Fruit fly (Drosophila melanogaster) whole organism, embryonic: ENCODE measurements around the gene CG43168.

Source experiments
- Abd-B ChIP-seq: fragments of 200-800 bp; sonication (Bioruptor generic); optimal IDR thresholded peaks from 2 replicates; lab custom pipeline; 2018; ENCODE audit warnings: missing biosample characterization, mild to moderate bottlenecking, missing genetic modification characterization, moderate library complexity
- Ada2b ChIP-seq: fragments of 200-800 bp; sonication (Bioruptor generic); IDR thresholded peaks from 2 replicates; pipeline ENCODE4 v1.3.6; 2022; ENCODE audit warnings: missing biosample characterization, missing genetic modification characterization
- CG10209 ChIP-seq: fragments of 200-800 bp; sonication (Bioruptor generic); optimal IDR thresholded peaks from 3 replicates; lab custom pipeline; 2017; ENCODE audit warnings: missing biosample characterization, mild to moderate bottlenecking, missing genetic modification characterization, missing genetic modification reagents
- CG10366 ChIP-seq: fragments of 200-800 bp; sonication (Bioruptor generic); IDR thresholded peaks from 2 replicates; pipeline ENCODE4 v1.3.6; 2022; ENCODE audit warnings: missing biosample characterization, missing genetic modification characterization
- CG11695 ChIP-seq: fragments of 200-800 bp; sonication (Bioruptor generic); IDR thresholded peaks from 3 replicates; pipeline ENCODE4 v1.3.6; 2022; ENCODE audit warnings: missing biosample characterization, missing genetic modification characterization
- CG11696 ChIP-seq: fragments of 200-800 bp; sonication (Bioruptor generic); IDR thresholded peaks from 2 replicates; pipeline ENCODE4 v1.3.6; 2022; ENCODE audit warnings: missing biosample characterization, missing genetic modification characterization
- CG12155 ChIP-seq: fragments of 200-800 bp; sonication (Bioruptor generic); optimal IDR thresholded peaks from 3 replicates; lab custom pipeline; 2016; ENCODE audit warnings: missing biosample characterization, missing genetic modification characterization
- CG14050 ChIP-seq: fragments of 200-800 bp; sonication (Bioruptor generic); IDR thresholded peaks from 3 replicates; pipeline ENCODE4 v1.3.6; 2022; ENCODE audit warnings: missing biosample characterization, missing genetic modification characterization
- CG14441 ChIP-seq: fragments of 200-800 bp; sonication (Bioruptor generic); IDR thresholded peaks from 2 replicates; pipeline ENCODE4 v1.3.6; 2022; ENCODE audit warnings: missing biosample characterization, missing genetic modification characterization
- CG17802 ChIP-seq: fragments of 200-800 bp; sonication (Bioruptor generic); optimal IDR thresholded peaks from 2 replicates; lab custom pipeline; 2018; ENCODE audit warnings: missing biosample characterization, mild to moderate bottlenecking, missing genetic modification characterization, moderate library complexity
- CG18011 ChIP-seq: fragments of 200-800 bp; sonication (Bioruptor generic); optimal IDR thresholded peaks from 2 replicates; lab custom pipeline; 2017; ENCODE audit warnings: missing biosample characterization, missing genetic modification characterization, mild to moderate bottlenecking, moderate library complexity, missing genotype
- CG1832 ChIP-seq: fragments of 200-800 bp; sonication (Bioruptor generic); optimal IDR thresholded peaks from 2 replicates; lab custom pipeline; 2017; ENCODE audit warnings: missing biosample characterization, mild to moderate bottlenecking, missing genetic modification characterization, inconsistent platforms
- CG2116 ChIP-seq: fragments of 200-800 bp; sonication (Bioruptor generic); optimal IDR thresholded peaks from 3 replicates; lab custom pipeline; 2018; ENCODE audit warnings: missing biosample characterization, mild to moderate bottlenecking, missing genetic modification characterization
- CG3163 ChIP-seq: fragments of 200-800 bp; sonication (Bioruptor generic); optimal IDR thresholded peaks from 3 replicates; lab custom pipeline; 2016; ENCODE audit warnings: missing biosample characterization, missing genetic modification characterization
- CG32532 ChIP-seq: fragments of 200-800 bp; sonication (Bioruptor generic); IDR thresholded peaks from 2 replicates; pipeline ENCODE4 v1.3.6; 2022; ENCODE audit warnings: missing biosample characterization, missing genetic modification characterization
- CG33213 ChIP-seq: fragments of 200-800 bp; sonication (Bioruptor generic); optimal IDR thresholded peaks from 3 replicates; lab custom pipeline; 2016; ENCODE audit warnings: missing biosample characterization, missing genetic modification characterization
- CG33557 ChIP-seq: fragments of 200-800 bp; sonication (Bioruptor generic); optimal IDR thresholded peaks from 2 replicates; lab custom pipeline; 2019; ENCODE audit warnings: missing biosample characterization, mild to moderate bottlenecking, missing genetic modification characterization, moderate library complexity
- CG4282 ChIP-seq: fragments of 200-800 bp; sonication (Bioruptor generic); optimal IDR thresholded peaks from 2 replicates; lab custom pipeline; 2016; ENCODE audit warnings: missing biosample characterization, missing genetic modification characterization
- CG6683 ChIP-seq: fragments of 200-800 bp; sonication (Bioruptor generic); optimal IDR thresholded peaks from 2 replicates; lab custom pipeline; 2017; ENCODE audit warnings: missing biosample characterization, mild to moderate bottlenecking, missing genetic modification characterization, missing genetic modification reagents
- CG7357 ChIP-seq: fragments of 200-800 bp; sonication (Bioruptor generic); IDR thresholded peaks from 3 replicates; pipeline ENCODE4 v1.3.6; 2022; ENCODE audit warnings: missing biosample characterization, missing genetic modification characterization
- Dfd ChIP-seq, 2 experiments: fragments of >200 bp; optimal IDR thresholded peaks; 2 replicates each; lab custom pipeline; 2017; ENCODE audit warnings: missing biosample characterization in 2 of 2, missing genetic modification characterization in 2 of 2
- Dp ChIP-seq: fragments of 200-800 bp; sonication (Bioruptor generic); optimal IDR thresholded peaks from 2 replicates; lab custom pipeline; 2018; ENCODE audit warnings: missing biosample characterization, mild to moderate bottlenecking, missing genetic modification characterization, moderate library complexity
- Eip74EF ChIP-seq, 2 experiments: fragments of 200-800 bp in 1 of 2; fragments of >200 bp in 1 of 2; sonication (Bioruptor generic) in 1 of 2; optimal IDR thresholded peaks; 2 replicates each; lab custom pipeline; 2017 to 2019; ENCODE audit warnings: missing biosample characterization in 2 of 2, missing genetic modification characterization in 2 of 2, mild to moderate bottlenecking in 1 of 2, moderate library complexity in 1 of 2
- Fer2 ChIP-seq: fragments of 200-800 bp; sonication (Bioruptor generic); optimal IDR thresholded peaks from 2 replicates; lab custom pipeline; 2018; ENCODE audit warnings: missing biosample characterization, mild to moderate bottlenecking, missing genetic modification characterization, moderate library complexity
- HLH3B ChIP-seq: fragments of 200-800 bp; sonication (Bioruptor generic); IDR thresholded peaks from 2 replicates; pipeline ENCODE4 v1.3.6; 2022; ENCODE audit warnings: missing biosample characterization, missing genetic modification characterization
- HLH4C ChIP-seq: fragments of 200-800 bp; sonication (Bioruptor generic); IDR thresholded peaks from 3 replicates; pipeline ENCODE4 v1.3.6; 2022; ENCODE audit warnings: missing biosample characterization, missing genetic modification characterization; ENCODE audit not compliant: partially characterized antibody
- HmgD ChIP-seq: fragments of 200-800 bp; sonication (Bioruptor generic); optimal IDR thresholded peaks from 3 replicates; lab custom pipeline; 2016; ENCODE audit warnings: missing biosample characterization, missing genetic modification characterization
- Hmr ChIP-seq: fragments of 200-800 bp; sonication (Bioruptor generic); optimal IDR thresholded peaks from 3 replicates; lab custom pipeline; 2017; ENCODE audit warnings: mild to moderate bottlenecking, missing biosample characterization, missing genetic modification reagents, missing genetic modification characterization
- Hr39 ChIP-seq: fragments of >200 bp; optimal IDR thresholded peaks from 2 replicates; lab custom pipeline; 2017
- Lpt ChIP-seq: fragments of >200 bp; optimal IDR thresholded peaks from 2 replicates; lab custom pipeline; 2018; ENCODE audit warnings: missing biosample characterization, missing genetic modification characterization
- Mad ChIP-seq: fragments of 200-800 bp; sonication (Bioruptor generic); optimal IDR thresholded peaks from 2 replicates; lab custom pipeline; 2016; ENCODE audit warnings: missing biosample characterization, missing genetic modification characterization
- Stat92E ChIP-seq, 3 experiments: fragments of >200 bp in 2 of 3; fragments of 200-800 bp in 1 of 3; sonication (Bioruptor generic) in 1 of 3; optimal IDR thresholded peaks; 2 replicates each; lab custom pipeline; 2017 to 2019; ENCODE audit warnings: missing biosample characterization in 3 of 3, missing genetic modification characterization in 3 of 3, mild to moderate bottlenecking in 1 of 3, moderate library complexity in 1 of 3
- bsh ChIP-seq, 2 experiments: fragments of 200-800 bp; sonication (Bioruptor generic); optimal IDR thresholded peaks; 2 replicates each; lab custom pipeline; 2017 to 2018; ENCODE audit warnings: mild to moderate bottlenecking in 2 of 2, missing biosample characterization in 2 of 2, missing genetic modification characterization in 2 of 2, moderate library complexity in 1 of 2
- corto ChIP-seq: fragments of 200-800 bp; sonication (Bioruptor generic); optimal IDR thresholded peaks from 2 replicates; lab custom pipeline; 2016; ENCODE audit warnings: missing biosample characterization, mild to moderate bottlenecking, missing genetic modification characterization, moderate library complexity
- cwo ChIP-seq: fragments of 200-800 bp; sonication (Bioruptor generic); optimal IDR thresholded peaks from 3 replicates; lab custom pipeline; 2017; ENCODE audit warnings: missing biosample characterization, missing genetic modification characterization, mild to moderate bottlenecking, moderate library complexity, missing genetic modification reagents
- ems ChIP-seq: fragments of 200-800 bp; sonication (Bioruptor generic); optimal IDR thresholded peaks from 3 replicates; lab custom pipeline; 2016; ENCODE audit warnings: missing biosample characterization, missing genetic modification characterization
- fru ChIP-seq: fragments of >200 bp; optimal IDR thresholded peaks from 2 replicates; lab custom pipeline; 2017
- lov ChIP-seq, 2 experiments: fragments of 200-800 bp in 1 of 2; fragments of >200 bp in 1 of 2; sonication (Bioruptor generic) in 1 of 2; IDR thresholded peaks in 1 of 2; optimal IDR thresholded peaks in 1 of 2; 2 replicates in 1 of 2; 3 replicates in 1 of 2; pipeline versions ENCODE4 v1.3.6 to Lab custom; 2017 to 2022; ENCODE audit warnings: missing biosample characterization in 1 of 2, missing genetic modification characterization in 1 of 2
- nom ChIP-seq: fragments of 200-800 bp; sonication (Bioruptor generic); optimal IDR thresholded peaks from 2 replicates; lab custom pipeline; 2017; ENCODE audit warnings: missing biosample characterization, missing genetic modification characterization, mild to moderate bottlenecking, moderate library complexity, missing genetic modification reagents
- odd ChIP-seq: fragments of 200-800 bp; sonication (Bioruptor generic); optimal IDR thresholded peaks from 2 replicates; lab custom pipeline; 2017; ENCODE audit warnings: missing biosample characterization, mild to moderate bottlenecking, missing genetic modification characterization
- pan ChIP-seq, 4 experiments: fragments of >200 bp in 3 of 4; fragments of 200-800 bp in 1 of 4; sonication (Bioruptor generic) in 1 of 4; optimal IDR thresholded peaks in 3 of 4; IDR thresholded peaks in 1 of 4; 2 replicates each; pipeline versions ENCODE4 v1.3.6 to Lab custom; 2017 to 2022; ENCODE audit warnings: missing biosample characterization in 2 of 4, missing genetic modification characterization in 2 of 4, mixed read lengths in 1 of 4
- ranshi ChIP-seq: fragments of 200-800 bp; sonication (Bioruptor generic); IDR thresholded peaks from 2 replicates; pipeline ENCODE4 v1.3.6; 2022; ENCODE audit warnings: missing biosample characterization, missing genetic modification characterization
- ro ChIP-seq: fragments of 200-800 bp; sonication (Bioruptor generic); IDR thresholded peaks from 2 replicates; pipeline ENCODE4 v1.3.6; 2022; ENCODE audit warnings: missing biosample characterization, missing genetic modification characterization
- seq ChIP-seq: fragments of 200-800 bp; sonication (Bioruptor generic); IDR thresholded peaks from 2 replicates; pipeline ENCODE4 v1.3.6; 2022; ENCODE audit warnings: missing biosample characterization, missing genetic modification characterization
- stc ChIP-seq: fragments of 200-800 bp; sonication (Bioruptor generic); IDR thresholded peaks from 2 replicates; pipeline ENCODE4 v1.3.6; 2022; ENCODE audit warnings: missing biosample characterization, missing genetic modification characterization
- z ChIP-seq: fragments of 200-800 bp; sonication (Bioruptor generic); IDR thresholded peaks from 3 replicates; pipeline ENCODE4 v1.3.6; 2022; ENCODE audit warnings: missing biosample characterization, missing genetic modification characterization
- zf30C ChIP-seq: fragments of 200-800 bp; sonication (Bioruptor generic); optimal IDR thresholded peaks from 3 replicates; lab custom pipeline; 2018; ENCODE audit warnings: missing biosample characterization, mild to moderate bottlenecking, missing genetic modification characterization

CG43168 gene

DNA sequence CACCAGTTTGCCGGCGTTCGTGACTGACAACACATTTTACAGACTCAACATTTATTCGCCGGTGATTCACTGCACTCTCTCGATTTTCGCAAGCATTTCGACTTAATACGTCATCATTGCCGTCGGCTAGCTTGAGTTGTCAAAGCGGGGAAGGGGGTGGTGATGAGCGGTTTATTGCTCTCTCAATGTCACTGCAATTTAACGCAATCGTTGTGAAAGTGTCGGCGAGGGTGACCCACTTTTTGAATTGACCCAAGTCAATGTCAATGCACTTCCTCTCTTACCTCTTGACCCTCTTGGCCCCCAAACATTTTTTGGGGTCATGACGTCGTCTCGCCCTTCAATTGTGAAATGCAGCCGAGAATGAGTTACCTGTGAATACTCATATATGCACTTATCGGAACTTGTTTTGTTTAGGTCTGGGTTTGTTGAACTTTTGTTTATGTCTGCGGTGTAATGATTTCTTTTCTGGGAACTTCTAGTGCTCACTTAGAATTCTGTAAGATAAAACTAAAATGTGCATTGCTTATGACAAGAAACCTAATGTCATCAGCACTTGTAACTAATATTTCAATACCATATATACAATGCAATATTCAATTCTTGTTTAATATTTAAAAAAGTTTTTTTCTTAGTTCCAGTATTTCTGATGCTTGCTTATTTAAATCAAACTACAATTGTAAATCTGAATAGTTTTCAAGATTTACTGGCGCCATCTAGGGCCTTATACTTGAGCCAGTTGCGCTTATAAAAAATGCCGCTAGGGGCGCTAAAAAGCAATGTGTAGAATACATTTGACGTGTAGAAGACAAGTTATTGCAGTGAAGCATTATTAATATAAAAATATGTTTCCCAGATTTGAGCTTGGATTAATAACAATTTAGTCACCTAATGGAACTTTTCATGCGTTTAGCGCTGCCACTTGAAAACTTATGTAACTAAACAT lies 11.4 kb upstream of the CG43168 start (continued):
- TF ChIP-seq Fer2 (tag; lab: Kevin White, UChicago) = no peak
- no peak for TF ChIP-seq Dfd (GFP tag; optimal IDR thresholded peaks at IDR 0.05; lab: Kevin White, UChicago)
- TF ChIP-seq Hr39 (lab: Kevin White, UChicago) = no peak
- TF ChIP-seq CG18011 (GFP tag; lab: Kevin White, UChicago) = no peak
- TF ChIP-seq Hmr (GFP tag; lab: Kevin White, UChicago) = peak; percentile 37
- TF ChIP-seq zf30C (GFP tag; lab: Kevin White, UChicago) = no peak
- peak; percentile 25 for TF ChIP-seq CG3163 (GFP tag; lab: Kevin White, UChicago)
- no peak for TF ChIP-seq Ada2b
- no peak for TF ChIP-seq seq
- no peak for TF ChIP-seq corto (GFP tag; lab: Kevin White, UChicago)
- TF ChIP-seq CG4282 = no peak
- no peak for TF ChIP-seq Eip74EF (GFP tag; optimal IDR thresholded peaks at IDR 0.05; lab: Kevin White, UChicago)
- peak; percentile 50 for TF ChIP-seq Mad
- TF ChIP-seq Abd-B (GFP tag; lab: Kevin White, UChicago) = no peak
- peak; percentile 6 for TF ChIP-seq CG33213 (GFP tag; lab: Kevin White, UChicago)
- TF ChIP-seq HLH3B = 0 out of 2 replicates have a peak, but pooled peaks have one; percentile 14
- TF ChIP-seq lov (optimal IDR thresholded peaks at IDR 0.05; lab: Kevin White, UChicago) = no peak
- TF ChIP-seq lov (GFP tag; IDR thresholded peaks at IDR 0.05; lab: Robert Waterston, UW) = no peak
- TF ChIP-seq odd = no peak
- TF ChIP-seq Dp (GFP tag; lab: Kevin White, UChicago) = peak; percentile 15
- TF ChIP-seq ro = no peak
- TF ChIP-seq CG17802 (tag; lab: Kevin White, UChicago) = peak; percentile 7
- TF ChIP-seq CG10366 (GFP tag; lab: Robert Waterston, UW) = peak; percentile 50
- peak; percentile 8 for TF ChIP-seq HmgD
- no peak for TF ChIP-seq z (GFP tag; lab: Robert Waterston, UW)
- peak; percentile 1 for TF ChIP-seq CG2116 (GFP tag; lab: Kevin White, UChicago)
- TF ChIP-seq bsh (GFP tag; optimal IDR thresholded peaks at IDR 0.05; lab: Kevin White, UChicago) = peak in 1 of 2 experiments; percentile 34
- TF ChIP-seq stc (GFP tag; lab: Robert Waterston, UW) = no peak
- TF ChIP-seq fru (lab: Kevin White, UChicago) = no peak
- no peak for TF ChIP-seq HLH4C (GFP tag; lab: Robert Waterston, UW)
- TF ChIP-seq CG11696 (GFP tag; lab: Robert Waterston, UW) = no peak
- no peak for TF ChIP-seq CG1832 (GFP tag; lab: Kevin White, UChicago)
- TF ChIP-seq CG10209 (GFP tag; lab: Kevin White, UChicago) = peak; percentile 41
- TF ChIP-seq Stat92E (GFP tag; optimal IDR thresholded peaks at IDR 0.05; lab: Kevin White, UChicago) = peak in 1 of 3 experiments; percentile 92
- no peak for TF ChIP-seq nom
- peak; percentile 81 for TF ChIP-seq CG32532 (GFP tag; lab: Robert Waterston, UW)
- peak; percentile 13 for TF ChIP-seq CG12155 (GFP tag; lab: Kevin White, UChicago)
- TF ChIP-seq CG14441 (GFP tag; lab: Robert Waterston, UW) = peak; percentile 57; the same call in 1 of the 2 replicates
- TF ChIP-seq CG33557 (GFP tag; lab: Kevin White, UChicago) = no peak
- TF ChIP-seq CG11695 (GFP tag; lab: Robert Waterston, UW) = no peak
- TF ChIP-seq Lpt (GFP tag; lab: Kevin White, UChicago) = no peak
- TF ChIP-seq CG6683 (GFP tag; lab: Kevin White, UChicago) = no peak
- no peak for TF ChIP-seq pan (optimal IDR thresholded peaks at IDR 0.05; lab: Kevin White, UChicago)
- no peak for TF ChIP-seq pan (GFP tag; optimal IDR thresholded peaks at IDR 0.05 in 1 of 2, IDR thresholded peaks at IDR 0.05 in 1 of 2)
- peak; percentile 36 for TF ChIP-seq ems
- TF ChIP-seq CG14050 = no peak
- no peak for TF ChIP-seq ranshi (GFP tag; lab: Robert Waterston, UW)
- TF ChIP-seq CG7357 (GFP tag; lab: Robert Waterston, UW) = 0 out of 3 replicates have a peak, but pooled peaks have one; percentile 37
- TF ChIP-seq cwo (GFP tag; lab: Kevin White, UChicago) = no peak
